Worm (Caenorhabditis elegans) whole organism, L4 larva: ENCODE results near the gene smg-4.

Experiments used
- F26F4.8 ChIP-seq: fragments of 200-800 bp; sonication (Bioruptor generic); conservative IDR thresholded peaks from 2 replicates; pipeline ENCODE4 v1.3.6; 2022; ENCODE audit warnings: missing genetic modification characterization, missing compliant biosample characterization
- F49E8.2 ChIP-seq: sonication (generic microtip); optimal IDR thresholded peaks from 2 replicates; lab custom pipeline; 2016; ENCODE audit warnings: missing compliant biosample characterization, mild to moderate bottlenecking, missing genetic modification characterization, borderline replicate concordance
- R02D3.7 ChIP-seq: fragments of 150-350 bp; sonication (generic microtip); optimal IDR thresholded peaks from 3 replicates; lab custom pipeline; 2014; ENCODE audit warnings: missing biosample characterization, missing genetic modification characterization
- T20F7.1 ChIP-seq: fragments of 200-800 bp; sonication (Bioruptor generic); optimal IDR thresholded peaks from 2 replicates; lab custom pipeline; 2018; ENCODE audit warnings: mild to moderate bottlenecking, missing genetic modification characterization, missing compliant biosample characterization
- T26A8.4 ChIP-seq: fragments of 200-800 bp; sonication (Bioruptor generic); IDR thresholded peaks from 2 replicates; pipeline ENCODE4 v1.3.6; 2022; ENCODE audit warnings: missing genetic modification characterization, missing compliant biosample characterization
- Y5F2A.4 ChIP-seq: fragments of 200-800 bp; sonication (Bioruptor generic); optimal IDR thresholded peaks from 2 replicates; lab custom pipeline; 2018; ENCODE audit warnings: mild to moderate bottlenecking, missing genetic modification characterization, missing compliant biosample characterization
- ZK337.2 ChIP-seq: fragments of 200-800 bp; sonication (Bioruptor generic); IDR thresholded peaks from 2 replicates; pipeline ENCODE4 v1.3.6; 2022; ENCODE audit warnings: missing genetic modification reagents, missing genetic modification characterization, missing compliant biosample characterization
- ceh-44 ChIP-seq: fragments of 200-800 bp; sonication (Bioruptor generic); IDR thresholded peaks from 2 replicates; pipeline ENCODE4 v1.3.6; 2022; ENCODE audit warnings: missing genetic modification reagents, missing genetic modification characterization, missing compliant biosample characterization
- ceh-82 ChIP-seq: sonication (generic microtip); optimal IDR thresholded peaks from 2 replicates; lab custom pipeline; 2017; ENCODE audit warnings: missing biosample characterization, missing genetic modification characterization
- cey-2 ChIP-seq: sonication (generic microtip); optimal IDR thresholded peaks from 3 replicates; lab custom pipeline; 2017; ENCODE audit warnings: missing genetic modification characterization, mild to moderate bottlenecking, missing compliant biosample characterization, antibody characterized with exemption, borderline replicate concordance; ENCODE audit not compliant: insufficient read depth
- ctbp-1 ChIP-seq: fragments of 200-800 bp; sonication (Bioruptor generic); IDR thresholded peaks from 2 replicates; pipeline ENCODE4 v1.3.6; 2022; ENCODE audit warnings: missing genetic modification reagents, missing genetic modification characterization, missing compliant biosample characterization
- daf-12 ChIP-seq: fragments of 150-350 bp; optimal IDR thresholded peaks from 2 replicates; lab custom pipeline; 2014; ENCODE audit warnings: missing biosample characterization, missing genetic modification reagents, missing genetic modification characterization
- daf-16 ChIP-seq, 3 experiments: sonication (generic microtip); optimal IDR thresholded peaks; 2 replicates each; lab custom pipeline; 2016 to 2017; ENCODE audit warnings: missing genetic modification characterization in 3 of 3, missing genetic modification reagents in 3 of 3, mild to moderate bottlenecking in 2 of 3, missing compliant biosample characterization in 2 of 3, missing biosample characterization in 1 of 3, moderate library complexity in 1 of 3
- daf-8 ChIP-seq: fragments of 200-800 bp; sonication (Bioruptor generic); IDR thresholded peaks from 2 replicates; pipeline ENCODE4 v1.3.6; 2022; ENCODE audit warnings: missing genetic modification characterization, missing compliant biosample characterization
- dmd-6 ChIP-seq: fragments of 200-800 bp; sonication (Bioruptor generic); IDR thresholded peaks from 2 replicates; pipeline ENCODE4 v1.3.6; 2022; ENCODE audit warnings: missing genetic modification reagents, missing genetic modification characterization, missing compliant biosample characterization
- dmd-9 ChIP-seq: fragments of 200-800 bp; sonication (Bioruptor generic); IDR thresholded peaks from 2 replicates; pipeline ENCODE4 v1.3.6; 2022; ENCODE audit warnings: missing genetic modification reagents, missing genetic modification characterization, missing compliant biosample characterization
- dve-1 ChIP-seq: sonication (generic microtip); optimal IDR thresholded peaks from 2 replicates; lab custom pipeline; 2017; ENCODE audit warnings: antibody characterized with exemption, mild to moderate bottlenecking, missing genetic modification characterization, missing compliant biosample characterization; ENCODE audit not compliant: insufficient read depth
- egl-27 ChIP-seq: sonication (generic microtip); optimal IDR thresholded peaks from 3 replicates; lab custom pipeline; 2017; ENCODE audit warnings: missing biosample characterization, missing genetic modification reagents, missing genetic modification characterization
- egl-43 ChIP-seq: fragments of 200-800 bp; sonication (Bioruptor generic); IDR thresholded peaks from 2 replicates; pipeline ENCODE4 v1.3.6; 2022; ENCODE audit warnings: missing genetic modification reagents, missing genetic modification characterization, missing compliant biosample characterization
- fos-1 ChIP-seq: fragments of 150-350 bp; optimal IDR thresholded peaks from 2 replicates; lab custom pipeline; 2014; ENCODE audit warnings: missing biosample characterization, missing genetic modification characterization
- gei-8 ChIP-seq: fragments of 200-800 bp; sonication (Bioruptor generic); optimal IDR thresholded peaks from 2 replicates; lab custom pipeline; 2018; ENCODE audit warnings: mild to moderate bottlenecking, missing genetic modification characterization, missing compliant biosample characterization
- hif-1 ChIP-seq, 2 experiments: sonication (generic microtip); optimal IDR thresholded peaks; 2 replicates each; lab custom pipeline; 2016 to 2017; ENCODE audit warnings: missing compliant biosample characterization in 2 of 2, missing genetic modification characterization in 2 of 2, missing genetic modification reagents in 2 of 2, missing genotype in 2 of 2, mild to moderate bottlenecking in 1 of 2
- hlh-11 ChIP-seq: fragments of 200-800 bp; sonication (Bioruptor generic); optimal IDR thresholded peaks from 2 replicates; lab custom pipeline; 2018; ENCODE audit warnings: mild to moderate bottlenecking, missing genetic modification characterization, missing compliant biosample characterization
- hlh-30 ChIP-seq: sonication (generic microtip); optimal IDR thresholded peaks from 2 replicates; lab custom pipeline; 2017; ENCODE audit warnings: antibody characterized with exemption, mild to moderate bottlenecking, missing genetic modification characterization, missing compliant biosample characterization; ENCODE audit not compliant: insufficient read depth
- lin-15B ChIP-seq: fragments of 150-350 bp; sonication (generic microtip); optimal IDR thresholded peaks from 3 replicates; lab custom pipeline; 2014; ENCODE audit warnings: missing biosample characterization, missing genetic modification characterization
- lin-39 ChIP-seq: fragments of 150-350 bp; optimal IDR thresholded peaks from 2 replicates; lab custom pipeline; 2014; ENCODE audit warnings: missing biosample characterization, missing genetic modification reagents, missing genetic modification characterization
- lir-3 ChIP-seq: sonication (generic microtip); optimal IDR thresholded peaks from 2 replicates; lab custom pipeline; 2016; ENCODE audit warnings: mild to moderate bottlenecking, missing genetic modification characterization, missing compliant biosample characterization
- mxl-3 ChIP-seq: fragments of 200-800 bp; sonication (Bioruptor generic); optimal IDR thresholded peaks from 2 replicates; lab custom pipeline; 2018; ENCODE audit warnings: mild to moderate bottlenecking, missing genetic modification characterization, missing compliant biosample characterization
- nhr-102 ChIP-seq: sonication (generic microtip); optimal IDR thresholded peaks from 2 replicates; lab custom pipeline; 2016; ENCODE audit warnings: mild to moderate bottlenecking, missing genetic modification characterization, moderate library complexity, missing compliant biosample characterization
- nhr-111 ChIP-seq: fragments of 200-800 bp; sonication (Bioruptor generic); optimal IDR thresholded peaks from 2 replicates; lab custom pipeline; 2018; ENCODE audit warnings: mild to moderate bottlenecking, missing genetic modification characterization, missing compliant biosample characterization
- nhr-41 ChIP-seq: fragments of 200-800 bp; sonication (Bioruptor generic); IDR thresholded peaks from 2 replicates; pipeline ENCODE4 v1.3.6; 2022; ENCODE audit warnings: missing genetic modification reagents, missing genetic modification characterization, missing compliant biosample characterization
- nhr-6 ChIP-seq: fragments of 150-350 bp; optimal IDR thresholded peaks from 2 replicates; lab custom pipeline; 2014; ENCODE audit warnings: missing biosample characterization, missing genetic modification characterization
- php-3 ChIP-seq: fragments of 200-800 bp; sonication (Bioruptor generic); IDR thresholded peaks from 2 replicates; pipeline ENCODE4 v1.3.6; 2022; ENCODE audit warnings: missing genetic modification reagents, missing genetic modification characterization, missing compliant biosample characterization
- pqm-1 ChIP-seq: sonication (generic microtip); optimal IDR thresholded peaks from 2 replicates; lab custom pipeline; 2017; ENCODE audit warnings: missing biosample characterization, missing genetic modification characterization
- rbr-2 ChIP-seq: sonication (generic microtip); optimal IDR thresholded peaks from 2 replicates; lab custom pipeline; 2016; ENCODE audit warnings: missing genotype, missing genetic modification characterization, missing compliant biosample characterization
- sdz-12 ChIP-seq: fragments of 200-800 bp; sonication (Bioruptor generic); optimal IDR thresholded peaks from 2 replicates; lab custom pipeline; 2018; ENCODE audit warnings: mild to moderate bottlenecking, missing genetic modification characterization, missing compliant biosample characterization
- set-16 ChIP-seq: fragments of 200-800 bp; sonication (Bioruptor generic); IDR thresholded peaks from 2 replicates; pipeline ENCODE4 v1.3.6; 2022; ENCODE audit warnings: missing genetic modification reagents, missing genetic modification characterization, missing compliant biosample characterization
- snpc-4 ChIP-seq: fragments of 150-350 bp; optimal IDR thresholded peaks from 2 replicates; lab custom pipeline; 2014; ENCODE audit warnings: missing biosample characterization, missing genetic modification characterization
- unc-39 ChIP-seq: sonication (generic microtip); optimal IDR thresholded peaks from 2 replicates; lab custom pipeline; 2017; ENCODE audit warnings: missing biosample characterization, missing genetic modification characterization
- vab-7 ChIP-seq: fragments of 200-800 bp; sonication (Bioruptor generic); IDR thresholded peaks from 2 replicates; pipeline ENCODE4 v1.3.6; 2022; ENCODE audit warnings: missing genetic modification reagents, missing genetic modification characterization, missing compliant biosample characterization
- zfp-2 ChIP-seq: sonication (generic microtip); optimal IDR thresholded peaks from 2 replicates; lab custom pipeline; 2016; ENCODE audit warnings: mild to moderate bottlenecking, missing genetic modification characterization, missing compliant biosample characterization
- zfp-3 ChIP-seq: fragments of 200-800 bp; sonication (Bioruptor generic); conservative IDR thresholded peaks from 2 replicates; pipeline ENCODE4 v1.3.6; 2022; ENCODE audit warnings: missing genetic modification reagents, missing genetic modification characterization, missing compliant biosample characterization
- zip-11 ChIP-seq: fragments of 200-800 bp; sonication (Bioruptor generic); IDR thresholded peaks from 2 replicates; pipeline ENCODE4 v1.3.6; 2022; ENCODE audit warnings: missing genetic modification characterization, missing compliant biosample characterization
- zip-2 ChIP-seq: fragments of 150-350 bp; optimal IDR thresholded peaks from 2 replicates; lab custom pipeline; 2014; ENCODE audit warnings: missing biosample characterization, missing genetic modification characterization
- ztf-7 ChIP-seq: fragments of 150-350 bp; optimal IDR thresholded peaks from 2 replicates; lab custom pipeline; 2014; ENCODE audit warnings: missing biosample characterization, missing genetic modification characterization

Gene smg-4

DNA sequence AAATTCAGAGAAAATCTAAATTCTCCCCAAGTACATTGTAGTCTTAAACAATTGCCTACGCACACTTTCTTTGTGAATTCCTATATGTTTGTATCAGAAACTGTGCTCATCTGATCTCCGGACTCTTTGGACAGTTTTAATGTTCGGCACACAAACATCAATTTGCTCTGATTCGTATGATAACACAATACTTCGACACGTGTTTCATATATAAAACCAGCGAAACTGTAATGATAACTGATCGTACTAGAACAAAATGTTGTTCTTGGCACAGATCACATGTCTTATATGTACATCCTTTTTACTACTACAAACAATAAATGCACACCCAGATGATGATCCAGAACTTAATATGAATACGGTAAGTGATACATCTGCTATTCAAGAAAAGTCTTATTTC is 13.8 kb upstream of the smg-4 start, which contains the start of gene lipl-2 (continued):
- TF ChIP-seq zfp-2 (tag; lab: Kevin White, UChicago) (no peak), nhr-41 (GFP tag; lab: Robert Waterston, UW) (no peak), hif-1 (tag; optimal IDR thresholded peaks at IDR 0.05; lab: Kevin White, UChicago) (no peak), lin-15B (no peak), rbr-2 (tag; lab: Kevin White, UChicago) (no peak), sdz-12 (GFP tag; lab: Kevin White, UChicago) (no peak), unc-39 (no peak), nhr-111 (GFP tag; lab: Kevin White, UChicago) (no peak), lin-39 (tag; lab: Kevin White, UChicago) (no peak), F49E8.2 (tag; lab: Kevin White, UChicago) (no peak), ctbp-1 (GFP tag; lab: Robert Waterston, UW) (no peak), ztf-7 (tag; lab: Kevin White, UChicago) (no peak), zip-11 (GFP tag; lab: Robert Waterston, UW) (no peak), ceh-82 (no peak), dmd-9 (GFP tag; lab: Robert Waterston, UW) (no peak), daf-12 (tag; lab: Kevin White, UChicago) (no peak), daf-8 (no peak), R02D3.7 (tag; lab: Kevin White, UChicago) (no peak), zfp-3 (GFP tag; lab: Robert Waterston, UW) (no peak), daf-16 (GFP tag; optimal IDR thresholded peaks at IDR 0.05; lab: Kevin White, UChicago) (no peak), daf-16 (tag; optimal IDR thresholded peaks at IDR 0.05; lab: Kevin White, UChicago) (peak; percentile 90), hlh-11 (tag; lab: Kevin White, UChicago) (peak; percentile 82), dve-1 (tag; lab: Kevin White, UChicago) (peak; percentile 92), zip-2 (tag; lab: Kevin White, UChicago) (no peak), ceh-44 (GFP tag; lab: Robert Waterston, UW) (no peak), T26A8.4 (no peak), T20F7.1 (GFP tag; lab: Kevin White, UChicago) (peak; percentile 33), lir-3 (tag; lab: Kevin White, UChicago) (no peak), Y5F2A.4 (GFP tag; lab: Kevin White, UChicago) (no peak), cey-2 (no peak), set-16 (GFP tag; lab: Robert Waterston, UW) (no peak), hlh-30 (tag; lab: Kevin White, UChicago) (peak; percentile 37), nhr-102 (tag; lab: Kevin White, UChicago) (peak; percentile 3), F26F4.8 (GFP tag; lab: Robert Waterston, UW) (no peak), ZK337.2 (no peak), egl-27 (tag; lab: Kevin White, UChicago) (no peak), egl-43 (GFP tag; lab: Robert Waterston, UW) (no peak), snpc-4 (no peak), nhr-6 (tag; lab: Kevin White, UChicago) (no peak), mxl-3 (peak; percentile 32), vab-7 (GFP tag; lab: Robert Waterston, UW) (no peak), dmd-6 (GFP tag; lab: Robert Waterston, UW) (peak; percentile 79), fos-1 (no peak), pqm-1 (tag; lab: Kevin White, UChicago) (no peak), php-3 (peak; percentile 69), gei-8 (GFP tag; lab: Kevin White, UChicago) (no peak)
